Fruit fly (Drosophila melanogaster): ENCODE results near the gene Ptth.

Gene Ptth

dm6 chr2L:552432-552929 lies 24.2 kb downstream of the Ptth start, which contains the start of gene Ets21C (continued):
- peak; percentile 62 for TF ChIP-seq CG1621 (tag; optimal IDR thresholded peaks at IDR 0.05)
- TF ChIP-seq CG9139 (GFP tag; optimal IDR thresholded peaks at IDR 0.05) = peak; percentile 64
- peak; percentile 8 for TF ChIP-seq esn (GFP tag; optimal IDR thresholded peaks at IDR 0.05)
- peak; percentile 21 for TF ChIP-seq topi (GFP tag; optimal IDR thresholded peaks at IDR 0.05)
- TF ChIP-seq vri (GFP tag; optimal IDR thresholded peaks at IDR 0.05) = no peak

- TF ChIP-seq ss (GFP tag; optimal IDR thresholded peaks at IDR 0.05) = no peak
- peak; percentile 33 for TF ChIP-seq svp (GFP tag)
- TF ChIP-seq Hr38 (GFP tag; optimal IDR thresholded peaks at IDR 0.05) = no peak
- TF ChIP-seq Lpt (GFP tag; optimal IDR thresholded peaks at IDR 0.05) = no peak
- TF ChIP-seq Gug (GFP tag; IDR thresholded peaks at IDR 0.05) = no peak
These were observed 27.1 kb downstream of the Ptth start for dm6 chr2L:549637-550036.

DNA sequence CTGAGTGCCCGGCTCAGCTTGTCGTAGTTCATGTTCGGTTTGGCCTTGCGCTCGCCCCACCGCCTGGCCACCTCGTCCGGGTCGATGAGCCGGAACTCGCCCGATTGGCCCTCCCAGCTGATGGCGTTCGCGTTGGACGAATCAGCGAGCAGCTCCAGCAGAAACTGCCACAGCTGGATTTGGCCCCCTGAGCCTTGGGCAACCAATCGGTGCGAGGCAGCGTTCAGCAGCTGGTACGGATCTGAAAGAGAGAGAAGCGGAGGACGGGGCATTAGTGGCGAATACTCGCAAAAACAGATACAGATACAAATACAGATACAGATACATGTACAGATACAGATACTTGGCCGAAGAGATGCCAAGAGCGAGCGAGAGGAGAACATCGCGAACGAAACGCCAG lies 28.7 kb downstream of the Ptth start:
- TF ChIP-seq fd85E (GFP tag; optimal IDR thresholded peaks at IDR 0.05) (no peak), Sox102F (GFP tag; optimal IDR thresholded peaks at IDR 0.05) (no peak), CG10631 (GFP tag; optimal IDR thresholded peaks at IDR 0.05) (no peak), Smox (GFP tag; optimal IDR thresholded peaks at IDR 0.05) (no peak), CG8119 (GFP tag; IDR thresholded peaks at IDR 0.05) (no peak), CG31627 (GFP tag; optimal IDR thresholded peaks at IDR 0.05) (no peak), CG6854 (GFP tag; optimal IDR thresholded peaks at IDR 0.05) (no peak), CG3032 (tag; optimal IDR thresholded peaks at IDR 0.05) (no peak), Eip78C (GFP tag) (no peak), Sox14 (GFP tag; optimal IDR thresholded peaks at IDR 0.05) (no peak), CG9139 (GFP tag; optimal IDR thresholded peaks at IDR 0.05) (no peak)

DNA sequence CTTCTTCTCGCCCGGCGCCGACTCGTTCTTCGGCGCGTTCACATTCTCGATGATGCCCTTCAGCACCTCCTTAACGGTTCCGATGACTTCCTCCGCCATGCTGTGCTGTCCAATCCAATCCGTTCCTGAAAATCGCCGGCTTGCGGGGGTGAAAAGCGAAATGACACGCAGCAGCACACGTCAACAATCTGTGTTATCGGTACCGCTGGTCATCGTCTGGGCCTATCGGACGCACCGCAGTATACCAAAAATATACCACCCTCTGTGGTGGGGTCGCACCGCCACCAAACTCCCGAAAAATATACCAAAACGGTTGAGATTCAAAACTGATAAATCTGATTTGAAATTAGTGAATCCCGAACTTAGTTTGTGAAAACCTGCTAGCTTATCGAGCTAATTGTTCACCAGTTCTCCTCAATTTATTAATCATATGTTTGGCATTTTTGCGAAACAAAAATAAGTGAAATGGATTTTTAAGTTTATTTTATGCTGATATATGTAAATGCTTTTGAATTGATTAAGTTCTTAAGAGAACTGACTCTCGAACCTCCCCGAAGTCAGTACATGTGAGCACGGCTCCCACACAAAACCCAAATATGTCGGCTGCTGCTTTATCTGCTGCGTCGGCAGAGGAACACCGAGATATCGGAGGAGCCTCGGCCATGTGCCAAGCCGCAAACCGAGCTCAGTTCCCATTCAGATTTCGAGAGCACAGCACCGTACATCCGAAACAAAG lies 32.1 kb downstream of the Ptth start, which contains the start of the genes Spp and nAChRbeta3:
TSS of gene Spp (minus strand) at position 210 of the 736 bp plus-strand sequence.
TSS of gene nAChRbeta3 (plus strand) at position 686 of the 736 bp plus-strand sequence.
- TF ChIP-seq achi (GFP tag; optimal IDR thresholded peaks at IDR 0.05) = peak; percentile 14
- peak; percentile 1 for TF ChIP-seq Eip78C (GFP tag)
- peak; percentile 62 for TF ChIP-seq svp (GFP tag)
- TF ChIP-seq spab (GFP tag; optimal IDR thresholded peaks at IDR 0.05) = no peak

DNA sequence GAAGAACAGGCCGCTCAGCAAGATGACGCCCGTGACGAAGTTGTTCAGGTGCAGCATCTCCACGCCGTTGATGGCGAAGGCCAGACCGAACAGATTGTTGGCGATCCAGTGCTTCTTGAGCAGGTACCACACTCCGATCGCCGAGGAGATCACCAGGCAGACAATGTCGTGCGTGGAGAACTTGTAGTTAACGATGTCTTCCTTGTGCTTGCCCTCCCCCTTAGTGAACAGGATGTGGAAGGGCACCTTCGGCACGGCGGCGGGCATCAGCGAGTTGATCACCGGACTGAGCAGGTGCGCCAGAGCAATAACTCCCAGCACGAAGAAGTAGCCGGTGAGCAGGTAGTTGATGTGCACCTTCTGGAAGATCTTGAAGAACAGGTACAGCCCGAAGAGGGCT lies 32.9 kb downstream of the Ptth start:
- no peak for TF ChIP-seq CG15336 (GFP tag; IDR thresholded peaks at IDR 0.05)

DNA sequence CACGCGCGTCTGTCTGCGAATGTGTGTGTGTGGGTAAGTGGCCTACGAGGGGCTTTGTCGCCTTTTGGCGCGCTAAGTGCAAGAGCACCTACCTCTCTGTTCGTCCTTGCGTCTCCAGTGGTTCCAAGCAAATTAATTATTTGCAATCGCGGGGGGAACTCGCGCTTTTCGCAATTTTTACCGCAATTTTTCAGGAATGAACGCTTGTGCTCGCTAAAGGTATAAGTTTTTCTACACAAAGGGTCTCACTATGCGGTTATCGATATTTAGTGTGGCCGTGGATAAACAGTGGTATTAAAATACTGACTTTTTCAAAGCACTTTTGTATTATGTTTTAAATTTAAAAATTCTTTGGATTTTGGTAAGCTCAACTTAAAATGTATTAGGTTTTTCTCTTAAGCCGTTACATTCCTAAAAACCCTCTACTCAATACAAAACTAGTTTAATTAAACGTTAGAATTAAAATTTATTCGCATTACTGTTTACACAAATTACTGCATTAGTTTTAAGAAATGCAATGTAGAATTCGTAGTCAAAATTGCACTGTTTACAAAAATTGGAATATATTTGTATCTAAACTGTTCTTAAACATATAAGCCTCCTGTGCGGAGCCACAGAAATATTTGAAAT lies 34.2 kb downstream of the Ptth start, which contains the start of gene lwr:
TSS of gene lwr (minus strand) at position 243 of the 630 bp plus-strand sequence.
- TF ChIP-seq Hr4 (GFP tag; optimal IDR thresholded peaks at IDR 0.05) = no peak
- TF ChIP-seq pdm3 (GFP tag; optimal IDR thresholded peaks at IDR 0.05) = no peak
- no peak for TF ChIP-seq Eip93F (GFP tag; optimal IDR thresholded peaks at IDR 0.05)
- TF ChIP-seq CG3032 (tag; optimal IDR thresholded peaks at IDR 0.05) = peak; percentile 1
- TF ChIP-seq lz (GFP tag; optimal IDR thresholded peaks at IDR 0.05) = no peak
- TF ChIP-seq Ets21C (GFP tag; optimal IDR thresholded peaks at IDR 0.05) = no peak
- no peak for TF ChIP-seq CG1621 (tag; optimal IDR thresholded peaks at IDR 0.05)
- no peak for TF ChIP-seq dac (GFP tag; optimal IDR thresholded peaks at IDR 0.05)
- peak; percentile 63 for TF ChIP-seq Eip78C (GFP tag)
- TF ChIP-seq Sox14 (GFP tag; optimal IDR thresholded peaks at IDR 0.05) = peak; percentile 34
- TF ChIP-seq salr (GFP tag; optimal IDR thresholded peaks at IDR 0.05) = no peak
- no peak for TF ChIP-seq CG10669 (GFP tag; optimal IDR thresholded peaks at IDR 0.05)
- TF ChIP-seq acj6 (GFP tag; optimal IDR thresholded peaks at IDR 0.05) = no peak
- no peak for TF ChIP-seq OdsH (GFP tag; optimal IDR thresholded peaks at IDR 0.05)
- no peak for TF ChIP-seq CG32006 (GFP tag; optimal IDR thresholded peaks at IDR 0.05)
- TF ChIP-seq CG8632 (GFP tag; optimal IDR thresholded peaks at IDR 0.05) = no peak
- no peak for TF ChIP-seq CG6163 (GFP tag; IDR thresholded peaks at IDR 0.05)
- no peak for TF ChIP-seq Lpt (GFP tag; optimal IDR thresholded peaks at IDR 0.05)
- no peak for TF ChIP-seq Eip75B (GFP tag; optimal IDR thresholded peaks at IDR 0.05)
- TF ChIP-seq CG6854 (GFP tag; optimal IDR thresholded peaks at IDR 0.05) = no peak
- no peak for TF ChIP-seq CG3919 (GFP tag; optimal IDR thresholded peaks at IDR 0.05)
- no peak for TF ChIP-seq Gug (GFP tag; IDR thresholded peaks at IDR 0.05)
